Fruit fly (Drosophila melanogaster) whole organism, embryonic: ENCODE data around the gene CG11267.
A peak's percentile ranks its signal among the peaks of the same experiment; 100 is the strongest.

Experiments
- ATbp ChIP-seq: fragments of 200-800 bp; sonication (Bioruptor generic); optimal IDR thresholded peaks from 2 replicates; lab custom pipeline; 2017; ENCODE audit warnings: missing biosample characterization, mild to moderate bottlenecking, missing genetic modification characterization, missing genetic modification reagents
- Abd-B ChIP-seq: fragments of 200-800 bp; sonication (Bioruptor generic); optimal IDR thresholded peaks from 2 replicates; lab custom pipeline; 2018; ENCODE audit warnings: missing biosample characterization, mild to moderate bottlenecking, missing genetic modification characterization, moderate library complexity
- Bdp1 ChIP-seq: fragments of 200-800 bp; sonication (Bioruptor generic); optimal IDR thresholded peaks from 3 replicates; lab custom pipeline; 2016; ENCODE audit warnings: missing biosample characterization, missing genetic modification characterization
- CG12769 ChIP-seq: fragments of 200-800 bp; sonication (Bioruptor generic); optimal IDR thresholded peaks from 2 replicates; lab custom pipeline; 2019; ENCODE audit warnings: missing biosample characterization, mild to moderate bottlenecking, missing genetic modification characterization, moderate library complexity
- CG13123 ChIP-seq: fragments of 200-800 bp; sonication (Bioruptor generic); optimal IDR thresholded peaks from 2 replicates; lab custom pipeline; 2016; ENCODE audit warnings: missing biosample characterization, missing genetic modification characterization
- CG14441 ChIP-seq: fragments of 200-800 bp; sonication (Bioruptor generic); IDR thresholded peaks from 2 replicates; pipeline ENCODE4 v1.3.6; 2022; ENCODE audit warnings: missing biosample characterization, missing genetic modification characterization
- CG15011 ChIP-seq: fragments of 200-800 bp; sonication (Bioruptor generic); optimal IDR thresholded peaks from 3 replicates; lab custom pipeline; 2018; ENCODE audit warnings: missing biosample characterization, mild to moderate bottlenecking, missing genetic modification characterization
- CG1603 ChIP-seq: fragments of 200-800 bp; sonication (Bioruptor generic); optimal IDR thresholded peaks from 2 replicates; lab custom pipeline; 2019; ENCODE audit warnings: missing biosample characterization, mild to moderate bottlenecking, missing genetic modification characterization, moderate library complexity
- CG16863 ChIP-seq: fragments of 200-800 bp; sonication (Bioruptor generic); optimal IDR thresholded peaks from 3 replicates; lab custom pipeline; 2016; ENCODE audit warnings: missing biosample characterization, missing genetic modification characterization
- CG17802 ChIP-seq: fragments of 200-800 bp; sonication (Bioruptor generic); optimal IDR thresholded peaks from 2 replicates; lab custom pipeline; 2018; ENCODE audit warnings: missing biosample characterization, mild to moderate bottlenecking, missing genetic modification characterization, moderate library complexity
- CG2116 ChIP-seq: fragments of 200-800 bp; sonication (Bioruptor generic); optimal IDR thresholded peaks from 3 replicates; lab custom pipeline; 2018; ENCODE audit warnings: missing biosample characterization, mild to moderate bottlenecking, missing genetic modification characterization
- CG2120 ChIP-seq: fragments of 200-800 bp; sonication (Bioruptor generic); optimal IDR thresholded peaks from 3 replicates; lab custom pipeline; 2016; ENCODE audit warnings: missing biosample characterization, missing genetic modification characterization
- CG2678 ChIP-seq: fragments of 200-800 bp; sonication (Bioruptor generic); optimal IDR thresholded peaks from 3 replicates; lab custom pipeline; 2019; ENCODE audit warnings: missing biosample characterization, mild to moderate bottlenecking, missing genetic modification characterization, moderate library complexity
- CG30020 ChIP-seq: fragments of 200-800 bp; optimal IDR thresholded peaks from 2 replicates; lab custom pipeline; 2019; ENCODE audit warnings: missing biosample characterization, mild to moderate bottlenecking, missing genetic modification characterization, moderate library complexity
- CG3065 ChIP-seq: fragments of 200-800 bp; sonication (Bioruptor generic); optimal IDR thresholded peaks from 2 replicates; lab custom pipeline; 2016; ENCODE audit warnings: missing biosample characterization, missing genetic modification characterization
- CG31388 ChIP-seq: fragments of 200-800 bp; sonication (Bioruptor generic); optimal IDR thresholded peaks from 2 replicates; lab custom pipeline; 2016; ENCODE audit warnings: missing biosample characterization, missing genetic modification characterization
- CG3726 ChIP-seq: fragments of 200-800 bp; sonication (Bioruptor generic); IDR thresholded peaks from 3 replicates; pipeline ENCODE4, ENCODE4 v1.3.6; 2022; ENCODE audit warnings: missing biosample characterization, missing genetic modification characterization
- CG5180 ChIP-seq: fragments of 200-800 bp; sonication (Bioruptor generic); optimal IDR thresholded peaks from 3 replicates; lab custom pipeline; 2017; ENCODE audit warnings: missing biosample characterization, missing genetic modification characterization, mild to moderate bottlenecking, moderate library complexity, missing genetic modification reagents
- CG7987 ChIP-seq: fragments of 200-800 bp; sonication (Bioruptor generic); optimal IDR thresholded peaks from 2 replicates; lab custom pipeline; 2018; ENCODE audit warnings: missing biosample characterization, mild to moderate bottlenecking, missing genetic modification characterization, moderate library complexity
- CG8089 ChIP-seq: fragments of 200-800 bp; sonication (Bioruptor generic); optimal IDR thresholded peaks from 3 replicates; lab custom pipeline; 2016; ENCODE audit warnings: missing biosample characterization, missing genetic modification characterization
- CG8765 ChIP-seq: fragments of 200-800 bp; sonication (Bioruptor generic); IDR thresholded peaks from 2 replicates; pipeline ENCODE4 v1.3.6; 2022; ENCODE audit warnings: missing biosample characterization, missing genetic modification characterization
- CTCF ChIP-seq: fragments of 200-800 bp; sonication (Bioruptor generic); optimal IDR thresholded peaks from 2 replicates; lab custom pipeline; 2017; ENCODE audit warnings: missing biosample characterization, mild to moderate bottlenecking, missing genetic modification characterization, moderate library complexity
- Chrac-16 ChIP-seq: fragments of 200-800 bp; sonication (Bioruptor generic); optimal IDR thresholded peaks from 3 replicates; lab custom pipeline; 2016; ENCODE audit warnings: missing biosample characterization, missing genetic modification characterization
- Drgx ChIP-seq: fragments of 200-800 bp; sonication (Bioruptor generic); IDR thresholded peaks from 2 replicates; pipeline ENCODE4 v1.3.6; 2022; ENCODE audit warnings: missing biosample characterization, missing genetic modification characterization
- Ets65A ChIP-seq: fragments of 200-800 bp; sonication (Bioruptor generic); peaks from one replicate; lab custom pipeline; 2016; ENCODE audit warnings: missing biosample characterization, missing genetic modification characterization
- Fer2 ChIP-seq: fragments of 200-800 bp; sonication (Bioruptor generic); optimal IDR thresholded peaks from 2 replicates; lab custom pipeline; 2018; ENCODE audit warnings: missing biosample characterization, mild to moderate bottlenecking, missing genetic modification characterization, moderate library complexity
- Hey ChIP-seq: fragments of 200-800 bp; sonication (Bioruptor generic); optimal IDR thresholded peaks from 3 replicates; lab custom pipeline; 2018; ENCODE audit warnings: missing biosample characterization, mild to moderate bottlenecking, missing genetic modification characterization
- HmgZ ChIP-seq: fragments of 200-800 bp; sonication (Bioruptor generic); optimal IDR thresholded peaks from 2 replicates; lab custom pipeline; 2018; ENCODE audit warnings: missing biosample characterization, mild to moderate bottlenecking, missing genetic modification characterization
- Hr3 ChIP-seq: fragments of 200-800 bp; sonication (Bioruptor generic); optimal IDR thresholded peaks from 3 replicates; lab custom pipeline; 2016; ENCODE audit warnings: missing biosample characterization, missing genetic modification characterization
- Hsf ChIP-seq: fragments of 200-800 bp; sonication (Bioruptor generic); optimal IDR thresholded peaks from 3 replicates; lab custom pipeline; 2016; ENCODE audit warnings: missing biosample characterization, missing genetic modification characterization
- Kr ChIP-seq: fragments of 200-800 bp; sonication (Bioruptor generic); optimal IDR thresholded peaks from 2 replicates; lab custom pipeline; 2017; ENCODE audit warnings: missing biosample characterization, mild to moderate bottlenecking, missing genetic modification characterization
- Oaz ChIP-seq: fragments of 200-800 bp; sonication (Bioruptor generic); IDR thresholded peaks from 2 replicates; pipeline ENCODE4 v1.3.6; 2022; ENCODE audit warnings: missing biosample characterization, missing genetic modification characterization
- Six4 ChIP-seq: fragments of 200-800 bp; sonication (Bioruptor generic); optimal IDR thresholded peaks from 2 replicates; lab custom pipeline; 2016; ENCODE audit warnings: missing biosample characterization, missing genetic modification characterization
- Spps ChIP-seq: fragments of 200-800 bp; sonication (Bioruptor generic); optimal IDR thresholded peaks from 2 replicates; lab custom pipeline; 2018; ENCODE audit warnings: missing biosample characterization, mild to moderate bottlenecking, missing genetic modification characterization
- Vsx1 ChIP-seq: fragments of 200-800 bp; sonication (Bioruptor generic); optimal IDR thresholded peaks from 2 replicates; lab custom pipeline; 2017; ENCODE audit warnings: missing biosample characterization, mild to moderate bottlenecking, missing genetic modification characterization, missing genetic modification reagents
- bcd ChIP-seq: fragments of 200-800 bp; sonication (Bioruptor generic); optimal IDR thresholded peaks from 2 replicates; lab custom pipeline; 2017; ENCODE audit warnings: missing biosample characterization, mild to moderate bottlenecking, missing genetic modification characterization
- cas ChIP-seq: fragments of 200-800 bp; sonication (Bioruptor generic); IDR thresholded peaks from 2 replicates; pipeline ENCODE4 v1.3.6; 2022; ENCODE audit warnings: missing biosample characterization, missing genetic modification characterization
- croc ChIP-seq: fragments of 200-800 bp; sonication (Bioruptor generic); conservative IDR thresholded peaks from 3 replicates; pipeline ENCODE4 v1.3.6; 2022; ENCODE audit warnings: missing biosample characterization, missing genetic modification characterization
- crp ChIP-seq, 2 experiments: fragments of 200-800 bp; sonication (Bioruptor generic); optimal IDR thresholded peaks; 2 replicates in 1 of 2; 3 replicates in 1 of 2; lab custom pipeline; 2017; ENCODE audit warnings: missing biosample characterization in 2 of 2, missing genetic modification characterization in 2 of 2, mild to moderate bottlenecking in 1 of 2, moderate library complexity in 1 of 2
- da ChIP-seq: fragments of 200-800 bp; sonication (Bioruptor generic); optimal IDR thresholded peaks from 2 replicates; lab custom pipeline; 2016; ENCODE audit warnings: missing biosample characterization, missing genetic modification characterization
- dati ChIP-seq: fragments of 200-800 bp; sonication (Bioruptor generic); IDR thresholded peaks from 2 replicates; pipeline ENCODE4 v1.3.6; 2022; ENCODE audit warnings: missing biosample characterization, missing genetic modification characterization
- dm ChIP-seq: fragments of 200-800 bp; sonication (Bioruptor generic); optimal IDR thresholded peaks from 3 replicates; lab custom pipeline; 2016; ENCODE audit warnings: missing biosample characterization, missing genetic modification characterization
- emc ChIP-seq: fragments of 200-800 bp; sonication (Bioruptor generic); optimal IDR thresholded peaks from 2 replicates; lab custom pipeline; 2016; ENCODE audit warnings: missing biosample characterization, missing genetic modification characterization
- jing ChIP-seq: fragments of 200-800 bp; sonication (Bioruptor generic); optimal IDR thresholded peaks from 2 replicates; lab custom pipeline; 2018; ENCODE audit warnings: missing biosample characterization, mild to moderate bottlenecking, missing genetic modification characterization
- klu ChIP-seq: fragments of 200-800 bp; sonication (Bioruptor generic); IDR thresholded peaks from 2 replicates; pipeline ENCODE4 v1.3.6; 2022; ENCODE audit warnings: missing biosample characterization, missing genetic modification characterization
- mld ChIP-seq: fragments of 200-800 bp; sonication (Bioruptor generic); IDR thresholded peaks from 3 replicates; pipeline ENCODE4 v1.3.6; 2022; ENCODE audit warnings: missing biosample characterization, missing genetic modification characterization; ENCODE audit not compliant: partially characterized antibody
- pan ChIP-seq, 4 experiments: fragments of >200 bp in 3 of 4; fragments of 200-800 bp in 1 of 4; sonication (Bioruptor generic) in 1 of 4; optimal IDR thresholded peaks in 3 of 4; IDR thresholded peaks in 1 of 4; 2 replicates each; pipeline versions ENCODE4 v1.3.6 to Lab custom; 2017 to 2022; ENCODE audit warnings: missing biosample characterization in 2 of 4, missing genetic modification characterization in 2 of 4, mixed read lengths in 1 of 4
- sr ChIP-seq: fragments of 200-800 bp; sonication (Bioruptor generic); IDR thresholded peaks from 3 replicates; pipeline ENCODE4 v1.3.6; 2022; ENCODE audit warnings: missing biosample characterization, missing genetic modification characterization
- toy ChIP-seq: fragments of 200-800 bp; sonication (Bioruptor generic); IDR thresholded peaks from 2 replicates; pipeline ENCODE4 v1.3.6; 2022; ENCODE audit warnings: missing biosample characterization, missing genetic modification characterization

The CG11267 gene

DNA sequence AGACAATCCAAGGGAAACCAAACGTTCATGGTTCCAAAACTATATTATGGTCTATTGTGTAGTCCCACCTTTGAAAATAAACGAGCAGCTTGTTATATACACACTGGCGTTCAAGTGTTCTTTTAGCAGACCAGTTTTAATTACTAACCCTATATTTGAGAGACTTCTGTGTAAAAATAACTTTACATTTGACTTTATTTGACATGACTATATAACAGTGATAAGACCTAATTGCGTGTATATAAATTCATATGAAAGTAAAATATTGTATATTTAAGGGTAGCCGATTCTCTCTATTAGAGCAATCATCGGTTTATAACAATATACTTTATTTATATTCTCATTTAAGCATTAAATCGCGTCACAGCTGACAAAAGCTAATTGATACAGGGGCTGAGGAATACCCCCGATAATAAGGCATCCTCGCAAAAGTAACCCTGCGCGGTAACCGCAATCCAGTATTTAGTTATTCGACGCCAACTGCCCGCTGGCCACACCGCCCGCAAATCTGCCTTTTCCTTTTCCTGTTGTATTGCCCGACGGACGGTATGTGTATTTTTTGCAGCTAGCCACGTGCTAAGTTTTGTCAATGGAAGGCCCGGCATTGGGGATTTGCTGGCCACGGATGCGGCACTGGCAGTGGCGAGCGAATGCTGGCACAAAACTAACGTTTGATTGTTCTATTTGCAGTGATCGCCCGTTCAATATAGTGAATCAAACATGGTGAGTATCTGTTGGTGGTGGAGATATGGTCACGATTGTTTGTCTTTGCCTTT is 25.6 kb downstream of the CG11267 start, which contains the start of gene RpS4 (continued):
- TF ChIP-seq toy (GFP tag; lab: Robert Waterston, UW) (peak; percentile 72; the same call in 1 of the 2 replicates), Hr3 (peak; percentile 66), CG7987 (peak; percentile 99), cas (peak; percentile 26; the same call in 1 of the 2 replicates), pan (optimal IDR thresholded peaks at IDR 0.05; lab: Kevin White, UChicago) (no peak), pan (GFP tag; optimal IDR thresholded peaks at IDR 0.05 in 1 of 2, IDR thresholded peaks at IDR 0.05 in 1 of 2) (peak in 1 of 2 experiments; percentile 85), CG13123 (peak; percentile 59), da (GFP tag; lab: Kevin White, UChicago) (peak; percentile 82), mld (no peak), CG31388 (GFP tag; lab: Kevin White, UChicago) (peak; percentile 4), CG5180 (GFP tag; lab: Kevin White, UChicago) (peak; percentile 82), CG1603 (tag; lab: Kevin White, UChicago) (peak; percentile 95), crp (GFP tag; optimal IDR thresholded peaks at IDR 0.05; lab: Kevin White, UChicago) (peak in 1 of 2 experiments; percentile 62), CG8765 (GFP tag; lab: Robert Waterston, UW) (peak; percentile 62; the same call in 1 of the 2 replicates), Oaz (GFP tag; lab: Robert Waterston, UW) (peak; percentile 66), CG14441 (GFP tag; lab: Robert Waterston, UW) (peak; percentile 75), Fer2 (tag; lab: Kevin White, UChicago) (peak; percentile 81), croc (GFP tag; lab: Robert Waterston, UW) (peak; percentile 56), CG2120 (GFP tag; lab: Kevin White, UChicago) (peak; percentile 71), CG30020 (peak; percentile 50), klu (GFP tag; lab: Robert Waterston, UW) (no peak; the same call in 1 of the 2 replicates), sr (peak; percentile 92), HmgZ (tag; lab: Kevin White, UChicago) (peak; percentile 92), Vsx1 (peak; percentile 90), CG2678 (tag; lab: Kevin White, UChicago) (peak; percentile 78), Ets65A (peak; percentile 98), Six4 (GFP tag; lab: Kevin White, UChicago) (peak; percentile 66), Hey (tag; lab: Kevin White, UChicago) (peak; percentile 95), CG2116 (GFP tag; lab: Kevin White, UChicago) (peak; percentile 98), Chrac-16 (GFP tag; lab: Kevin White, UChicago) (peak; percentile 46), Abd-B (GFP tag; lab: Kevin White, UChicago) (peak; percentile 86), Spps (tag; lab: Kevin White, UChicago) (peak; percentile 75), CG17802 (tag; lab: Kevin White, UChicago) (peak; percentile 82), CG3726 (peak; percentile 82), emc (GFP tag; lab: Kevin White, UChicago) (peak; percentile 68), CG15011 (GFP tag; lab: Kevin White, UChicago) (peak; percentile 87), Bdp1 (GFP tag; lab: Kevin White, UChicago) (peak; percentile 81), Kr (GFP tag; lab: Kevin White, UChicago) (peak; percentile 93), CG8089 (GFP tag; lab: Kevin White, UChicago) (peak; percentile 80), Hsf (peak; percentile 86), CG3065 (GFP tag; lab: Kevin White, UChicago) (peak; percentile 49), dati (peak; percentile 79), jing (GFP tag; lab: Kevin White, UChicago) (peak; percentile 46), CG16863 (GFP tag; lab: Kevin White, UChicago) (peak; percentile 76), CTCF (GFP tag; lab: Kevin White, UChicago) (peak; percentile 71), bcd (GFP tag; lab: Kevin White, UChicago) (peak; percentile 95), Drgx (peak; percentile 49), ATbp (GFP tag; lab: Kevin White, UChicago) (peak; percentile 94), CG12769 (tag; lab: Kevin White, UChicago) (peak; percentile 86), dm (peak; percentile 98)
